Worm (Caenorhabditis elegans) whole organism, L3 larva: ENCODE data around the gene F54F2.7.
A peak's percentile ranks its signal among the peaks of the same experiment; 100 is the strongest.

Experiments
- R02D3.7 ChIP-seq: fragments of 150-350 bp; optimal IDR thresholded peaks from 2 replicates; lab custom pipeline; 2014; ENCODE audit warnings: missing biosample characterization, missing genetic modification characterization
- ZK546.5 ChIP-seq: sonication (generic microtip); optimal IDR thresholded peaks from 2 replicates; lab custom pipeline; 2017; ENCODE audit warnings: missing biosample characterization, missing genetic modification characterization
- aly-2 ChIP-seq: fragments of 150-350 bp; optimal IDR thresholded peaks from 2 replicates; lab custom pipeline; 2014; ENCODE audit warnings: missing biosample characterization, missing genetic modification characterization
- ama-1 ChIP-seq: fragments of 150-350 bp; optimal IDR thresholded peaks from 2 replicates; lab custom pipeline; 2018
- ceh-16 ChIP-seq: sonication (generic microtip); optimal IDR thresholded peaks from 2 replicates; lab custom pipeline; 2017; ENCODE audit warnings: missing biosample characterization, missing genetic modification characterization
- ceh-28 ChIP-seq: fragments of 150-350 bp; optimal IDR thresholded peaks from 2 replicates; lab custom pipeline; 2014; ENCODE audit warnings: missing biosample characterization, missing genetic modification reagents, missing genetic modification characterization
- ceh-82 ChIP-seq: fragments of 150-350 bp; optimal IDR thresholded peaks from 2 replicates; lab custom pipeline; 2014; ENCODE audit warnings: missing biosample characterization, missing genetic modification characterization
- ceh-9 ChIP-seq: sonication (generic microtip); optimal IDR thresholded peaks from 2 replicates; lab custom pipeline; 2018; ENCODE audit warnings: missing biosample characterization, missing genetic modification characterization
- daf-12 ChIP-seq: fragments of 150-350 bp; optimal IDR thresholded peaks from 2 replicates; lab custom pipeline; 2014; ENCODE audit warnings: missing biosample characterization, missing genetic modification reagents, missing genetic modification characterization
- egl-27 ChIP-seq: sonication (generic microtip); optimal IDR thresholded peaks from 4 replicates; lab custom pipeline; 2017; ENCODE audit warnings: missing biosample characterization, missing genetic modification reagents, missing genetic modification characterization
- egl-5 ChIP-seq: fragments of 150-350 bp; optimal IDR thresholded peaks from 2 replicates; lab custom pipeline; 2017; ENCODE audit warnings: missing biosample characterization, missing genetic modification reagents, missing genetic modification characterization, inconsistent platforms
- elt-1 ChIP-seq: fragments of 150-350 bp; optimal IDR thresholded peaks from 2 replicates; lab custom pipeline; 2014; ENCODE audit warnings: missing biosample characterization, missing genetic modification characterization
- elt-2 ChIP-seq: sonication (generic microtip); optimal IDR thresholded peaks from 2 replicates; lab custom pipeline; 2016; ENCODE audit warnings: missing genetic modification reagents, mild to moderate bottlenecking, missing genetic modification characterization, missing compliant biosample characterization
- elt-3 ChIP-seq, 3 experiments: fragments of 150-350 bp in 1 of 3; sonication (generic microtip) in 2 of 3; optimal IDR thresholded peaks; 2 replicates in 2 of 3; 4 replicates in 1 of 3; lab custom pipeline; 2014 to 2017; ENCODE audit warnings: missing biosample characterization in 3 of 3, missing genetic modification characterization in 3 of 3
- eor-1 ChIP-seq, 2 experiments: fragments of 150-350 bp; optimal IDR thresholded peaks; 2 replicates each; lab custom pipeline; 2014 to 2018; ENCODE audit warnings: missing biosample characterization in 2 of 2, missing genetic modification characterization in 2 of 2
- fkh-10 ChIP-seq: sonication (generic microtip); optimal IDR thresholded peaks from 2 replicates; lab custom pipeline; 2017; ENCODE audit warnings: missing biosample characterization, missing genetic modification reagents, missing genetic modification characterization
- fkh-2 ChIP-seq: fragments of 150-350 bp; optimal IDR thresholded peaks from 2 replicates; lab custom pipeline; 2014; ENCODE audit warnings: missing biosample characterization, missing genetic modification reagents, missing genetic modification characterization
- fos-1 ChIP-seq: fragments of 150-350 bp; optimal IDR thresholded peaks from 2 replicates; lab custom pipeline; 2014; ENCODE audit warnings: missing biosample characterization, missing genetic modification characterization
- hmg-11 ChIP-seq: sonication (generic microtip); optimal IDR thresholded peaks from 2 replicates; lab custom pipeline; 2016; ENCODE audit warnings: missing genetic modification characterization, missing compliant biosample characterization
- jun-1 ChIP-seq: fragments of 150-350 bp; optimal IDR thresholded peaks from 2 replicates; lab custom pipeline; 2014; ENCODE audit warnings: missing biosample characterization, missing genetic modification reagents, missing genetic modification characterization
- lin-15B ChIP-seq: fragments of 150-350 bp; optimal IDR thresholded peaks from 2 replicates; lab custom pipeline; 2014; ENCODE audit warnings: missing biosample characterization, missing genetic modification characterization
- lin-39 ChIP-seq: fragments of 150-350 bp; optimal IDR thresholded peaks from 2 replicates; lab custom pipeline; 2018; ENCODE audit warnings: missing biosample characterization, missing genetic modification reagents, missing genetic modification characterization
- lsy-12 ChIP-seq: sonication (generic microtip); optimal IDR thresholded peaks from 2 replicates; lab custom pipeline; 2016; ENCODE audit warnings: mild to moderate bottlenecking, missing genetic modification characterization, missing compliant biosample characterization
- mdl-1 ChIP-seq: fragments of 150-350 bp; optimal IDR thresholded peaks from 2 replicates; lab custom pipeline; 2014; ENCODE audit warnings: missing biosample characterization, missing genetic modification characterization
- mml-1 ChIP-seq: fragments of 150-350 bp; sonication (generic microtip); optimal IDR thresholded peaks from 3 replicates; lab custom pipeline; 2014; ENCODE audit warnings: missing biosample characterization, missing genetic modification characterization
- nfya-1 ChIP-seq: sonication (generic microtip); optimal IDR thresholded peaks from 2 replicates; lab custom pipeline; 2017; ENCODE audit warnings: missing genetic modification characterization, mild to moderate bottlenecking, missing compliant biosample characterization, antibody characterized with exemption, moderate library complexity; ENCODE audit not compliant: insufficient read depth
- nhr-11 ChIP-seq: fragments of 150-350 bp; optimal IDR thresholded peaks from 2 replicates; lab custom pipeline; 2014; ENCODE audit warnings: missing biosample characterization, missing genetic modification characterization
- nhr-12 ChIP-seq: fragments of 150-350 bp; optimal IDR thresholded peaks from 2 replicates; lab custom pipeline; 2014; ENCODE audit warnings: missing biosample characterization, missing genetic modification characterization
- nhr-23 ChIP-seq: fragments of 150-350 bp; optimal IDR thresholded peaks from 2 replicates; lab custom pipeline; 2014; ENCODE audit warnings: missing biosample characterization, missing genetic modification reagents, missing genetic modification characterization
- nhr-237 ChIP-seq: fragments of 150-350 bp; optimal IDR thresholded peaks from 2 replicates; lab custom pipeline; 2014; ENCODE audit warnings: missing biosample characterization, missing genetic modification characterization
- nhr-25 ChIP-seq: sonication (generic microtip); optimal IDR thresholded peaks from 2 replicates; lab custom pipeline; 2017; ENCODE audit warnings: missing biosample characterization, missing genetic modification characterization
- nhr-28 ChIP-seq: fragments of 150-350 bp; optimal IDR thresholded peaks from 2 replicates; lab custom pipeline; 2014; ENCODE audit warnings: missing biosample characterization, missing genetic modification characterization
- nhr-43 ChIP-seq: sonication (generic microtip); optimal IDR thresholded peaks from 2 replicates; lab custom pipeline; 2016; ENCODE audit warnings: mild to moderate bottlenecking, missing genetic modification characterization, missing compliant biosample characterization; ENCODE audit not compliant: poor library complexity, severe bottlenecking
- nhr-67 ChIP-seq: fragments of 150-350 bp; optimal IDR thresholded peaks from 2 replicates; lab custom pipeline; 2014; ENCODE audit warnings: missing biosample characterization, missing genetic modification characterization
- nhr-76 ChIP-seq: fragments of 150-350 bp; sonication (generic microtip); optimal IDR thresholded peaks from 5 replicates; lab custom pipeline; 2014; ENCODE audit warnings: missing biosample characterization, missing genetic modification characterization
- nhr-77 ChIP-seq: fragments of 150-350 bp; optimal IDR thresholded peaks from 2 replicates; lab custom pipeline; 2014; ENCODE audit warnings: missing biosample characterization, missing genetic modification characterization
- pha-4 ChIP-seq: fragments of 150-350 bp; optimal IDR thresholded peaks from 2 replicates; lab custom pipeline; 2014; ENCODE audit warnings: missing biosample characterization, missing genetic modification reagents, missing genetic modification characterization
- pqm-1 ChIP-seq: fragments of 150-350 bp; optimal IDR thresholded peaks from 2 replicates; lab custom pipeline; 2017; ENCODE audit warnings: missing biosample characterization, missing genetic modification characterization, inconsistent platforms
- sea-2 ChIP-seq: fragments of 150-350 bp; sonication (generic microtip); optimal IDR thresholded peaks from 4 replicates; lab custom pipeline; 2014; ENCODE audit warnings: missing biosample characterization, missing genetic modification reagents, missing genetic modification characterization
- skn-1 ChIP-seq: fragments of 150-350 bp; optimal IDR thresholded peaks from 2 replicates; lab custom pipeline; 2014; ENCODE audit warnings: missing biosample characterization, missing genetic modification characterization
- snpc-4 ChIP-seq: fragments of 150-350 bp; optimal IDR thresholded peaks from 2 replicates; lab custom pipeline; 2014; ENCODE audit warnings: missing biosample characterization, missing genetic modification characterization
- tbx-2 ChIP-seq: sonication (generic microtip); optimal IDR thresholded peaks from 2 replicates; lab custom pipeline; 2016; ENCODE audit warnings: mild to moderate bottlenecking, missing genetic modification characterization, missing compliant biosample characterization
- unc-39 ChIP-seq: sonication (generic microtip); optimal IDR thresholded peaks from 4 replicates; lab custom pipeline; 2017; ENCODE audit warnings: missing biosample characterization, missing genetic modification characterization
- unc-62 ChIP-seq: fragments of 150-350 bp; sonication (generic microtip); optimal IDR thresholded peaks from 4 replicates; lab custom pipeline; 2014; ENCODE audit warnings: missing biosample characterization, missing genetic modification reagents, missing genetic modification characterization
- zag-1 ChIP-seq: fragments of 150-350 bp; optimal IDR thresholded peaks from 2 replicates; lab custom pipeline; 2014; ENCODE audit warnings: missing biosample characterization, missing genetic modification characterization
- ztf-11 ChIP-seq: fragments of 150-350 bp; optimal IDR thresholded peaks from 2 replicates; lab custom pipeline; 2014; ENCODE audit warnings: missing biosample characterization, missing genetic modification characterization
- ztf-4 ChIP-seq: fragments of 150-350 bp; optimal IDR thresholded peaks from 2 replicates; lab custom pipeline; 2014; ENCODE audit warnings: missing biosample characterization, missing genetic modification characterization

Gene F54F2.7

ce11 chrIII:8795595-8796141 is 11.5 kb downstream of the F54F2.7 start:
- TF ChIP-seq lin-39 (peak; percentile 93), ZK546.5 (tag; lab: Kevin White, UChicago) (no peak), eor-1 (tag; optimal IDR thresholded peaks at IDR 0.05; lab: Kevin White, UChicago) (peak in 1 of 2 experiments; percentile 41), R02D3.7 (tag; lab: Kevin White, UChicago) (peak; percentile 83), elt-3 (tag; optimal IDR thresholded peaks at IDR 0.05; lab: Kevin White, UChicago) (peak in 1 of 3 experiments; percentile 36), elt-2 (peak; percentile 66), ztf-11 (tag; lab: Kevin White, UChicago) (no peak), ceh-16 (tag; lab: Kevin White, UChicago) (no peak), fos-1 (tag; lab: Kevin White, UChicago) (peak; percentile 53), nhr-28 (tag; lab: Kevin White, UChicago) (no peak), nhr-11 (tag; lab: Kevin White, UChicago) (peak; percentile 93), nhr-77 (tag; lab: Kevin White, UChicago) (peak; percentile 60), egl-5 (tag; lab: Kevin White, UChicago) (peak; percentile 68), nhr-23 (tag; lab: Kevin White, UChicago) (peak; percentile 99), skn-1 (tag; lab: Kevin White, UChicago) (peak; percentile 54), ceh-82 (tag; lab: Kevin White, UChicago) (peak; percentile 91), nhr-76 (tag; lab: Kevin White, UChicago) (peak; percentile 2), fkh-2 (tag; lab: Kevin White, UChicago) (no peak), nfya-1 (tag; lab: Kevin White, UChicago) (peak; percentile 97), snpc-4 (peak; percentile 97), pqm-1 (tag; lab: Kevin White, UChicago) (peak; percentile 85), pha-4 (tag; lab: Kevin White, UChicago) (peak; percentile 90), unc-39 (tag; lab: Kevin White, UChicago) (peak; percentile 20), zag-1 (tag; lab: Kevin White, UChicago) (peak; percentile 87), nhr-12 (no peak), sea-2 (peak; percentile 94), lsy-12 (tag; lab: Kevin White, UChicago) (peak; percentile 94), mml-1 (tag; lab: Kevin White, UChicago) (no peak), lin-15B (tag; lab: Kevin White, UChicago) (peak; percentile 71), unc-62 (GFP tag; lab: Kevin White, UChicago) (peak; percentile 95), nhr-43 (tag; lab: Kevin White, UChicago) (peak; percentile 97), ama-1 (lab: Kevin White, UChicago) (peak; percentile 60), nhr-25 (tag; lab: Kevin White, UChicago) (peak; percentile 98), ceh-28 (peak; percentile 95), daf-12 (peak; percentile 63), aly-2 (tag; lab: Kevin White, UChicago) (no peak), nhr-237 (tag; lab: Kevin White, UChicago) (no peak), fkh-10 (GFP tag; lab: Kevin White, UChicago) (peak; percentile 95), tbx-2 (peak; percentile 93), ztf-4 (tag; lab: Kevin White, UChicago) (peak; percentile 78), elt-1 (peak; percentile 83), jun-1 (peak; percentile 96), ceh-9 (peak; percentile 53), mdl-1 (tag; lab: Kevin White, UChicago) (peak; percentile 96), hmg-11 (peak; percentile 100), egl-27 (tag; lab: Kevin White, UChicago) (peak; percentile 88), nhr-67 (tag; lab: Kevin White, UChicago) (no peak)
